Fruit fly (Drosophila melanogaster) whole organism, wandering third instar larva: ENCODE data around the gene mus81.

Source experiments
- CG9705 ChIP-seq: fragments of 200-800 bp; sonication (Bioruptor generic); optimal IDR thresholded peaks from 2 replicates; lab custom pipeline; 2018; ENCODE audit warnings: missing biosample characterization, mild to moderate bottlenecking, missing genetic modification characterization
- CrebA ChIP-seq: fragments of 200-800 bp; sonication (Bioruptor generic); optimal IDR thresholded peaks from 2 replicates; lab custom pipeline; 2016; ENCODE audit warnings: missing biosample characterization, mild to moderate bottlenecking, missing genetic modification characterization, borderline replicate concordance
- Dif ChIP-seq: fragments of 200-275, 200-300 bp; sonication (Bioruptor generic); optimal IDR thresholded peaks from 2 replicates; lab custom pipeline; 2018; ENCODE audit warnings: missing biosample characterization, missing genetic modification characterization; ENCODE audit not compliant: partially characterized antibody
- GATAd ChIP-seq: sonication (Bioruptor generic); optimal IDR thresholded peaks from 2 replicates; lab custom pipeline; 2016; ENCODE audit warnings: missing biosample characterization, missing genetic modification characterization
- HLH106 ChIP-seq: fragments of 200-800 bp; optimal IDR thresholded peaks from 3 replicates; lab custom pipeline; 2019; ENCODE audit warnings: missing biosample characterization, mild to moderate bottlenecking, missing genetic modification characterization, moderate library complexity
- Hr83 ChIP-seq: fragments of 200-300 bp; sonication (Bioruptor generic); optimal IDR thresholded peaks from 2 replicates; lab custom pipeline; 2016; ENCODE audit warnings: missing biosample characterization, mild to moderate bottlenecking, missing genetic modification characterization, moderate library complexity; ENCODE audit not compliant: poor library complexity, severe bottlenecking
- Jra ChIP-seq: sonication (Bioruptor generic); optimal IDR thresholded peaks from 2 replicates; lab custom pipeline; 2016; ENCODE audit warnings: missing biosample characterization, missing genetic modification characterization
- Myc ChIP-seq: fragments of >200 bp; optimal IDR thresholded peaks from 2 replicates; lab custom pipeline; 2017
- OdsH ChIP-seq: fragments of 200-800 bp; sonication (Bioruptor generic); optimal IDR thresholded peaks from 2 replicates; lab custom pipeline; 2016; ENCODE audit warnings: missing biosample characterization, mild to moderate bottlenecking, missing genetic modification characterization
- Rel ChIP-seq, 2 experiments: fragments of 200-800 bp; sonication (Bioruptor generic) in 1 of 2; optimal IDR thresholded peaks; 2 replicates in 1 of 2; 3 replicates in 1 of 2; lab custom pipeline; 2016 to 2019; ENCODE audit warnings: mild to moderate bottlenecking in 2 of 2, missing biosample characterization in 2 of 2, missing genetic modification characterization in 2 of 2, moderate library complexity in 1 of 2
- Sp1 ChIP-seq: fragments of 200-800 bp; sonication (Bioruptor generic); optimal IDR thresholded peaks from 3 replicates; lab custom pipeline; 2019; ENCODE audit warnings: missing biosample characterization, mild to moderate bottlenecking, missing genetic modification characterization, moderate library complexity
- Vsx2 ChIP-seq: fragments of 200-300, 225-300 bp; sonication (Bioruptor generic); optimal IDR thresholded peaks from 2 replicates; lab custom pipeline; 2018; ENCODE audit warnings: missing biosample characterization, missing genetic modification characterization; ENCODE audit not compliant: partially characterized antibody
- br ChIP-seq: fragments of 200-800 bp; sonication (Bioruptor generic); optimal IDR thresholded peaks from 2 replicates; lab custom pipeline; 2016; ENCODE audit warnings: missing biosample characterization, missing genetic modification characterization
- brk ChIP-seq: fragments of 200-800 bp; sonication (Bioruptor generic); optimal IDR thresholded peaks from 2 replicates; lab custom pipeline; 2016; ENCODE audit warnings: missing biosample characterization, mild to moderate bottlenecking, missing genetic modification characterization
- dl ChIP-seq, 2 experiments: fragments of 175-275, 200-275 bp in 1 of 2; fragments of 200-275 bp in 1 of 2; sonication (Bioruptor generic); optimal IDR thresholded peaks; lab custom pipeline; 2018; ENCODE audit warnings: mild to moderate bottlenecking in 2 of 2, missing biosample characterization in 2 of 2, missing genetic modification characterization in 2 of 2, moderate library complexity in 2 of 2; ENCODE audit not compliant: partially characterized antibody in 2 of 2, insufficient read depth in 1 of 2
- dmrt93B ChIP-seq: fragments of 200-800 bp; sonication (Bioruptor generic); optimal IDR thresholded peaks from 2 replicates; lab custom pipeline; 2018; ENCODE audit warnings: missing biosample characterization, mild to moderate bottlenecking, missing genetic modification characterization
- dsf ChIP-seq: sonication (Bioruptor generic); optimal IDR thresholded peaks from 2 replicates; lab custom pipeline; 2016; ENCODE audit warnings: missing biosample characterization, missing genetic modification characterization, borderline replicate concordance
- ey ChIP-seq: fragments of 200-800 bp; sonication (Bioruptor generic); optimal IDR thresholded peaks from 2 replicates; lab custom pipeline; 2016; ENCODE audit warnings: missing biosample characterization, missing genetic modification characterization
- foxo ChIP-seq, 2 experiments: fragments of 200-800 bp; sonication (Bioruptor generic); optimal IDR thresholded peaks; 2 replicates in 1 of 2; 3 replicates in 1 of 2; lab custom pipeline; 2016 to 2017; ENCODE audit warnings: missing biosample characterization in 2 of 2, missing genetic modification characterization in 2 of 2
- fru ChIP-seq: fragments of 200-800 bp; sonication (Bioruptor generic); optimal IDR thresholded peaks from 3 replicates; lab custom pipeline; 2016; ENCODE audit warnings: missing biosample characterization, mild to moderate bottlenecking, missing genetic modification characterization
- h ChIP-seq: fragments of 200-800 bp; sonication (Bioruptor generic); optimal IDR thresholded peaks from 3 replicates; lab custom pipeline; 2016; ENCODE audit warnings: missing biosample characterization, mild to moderate bottlenecking, missing genetic modification characterization
- jim ChIP-seq: fragments of 175-275, 200-325 bp; sonication (Bioruptor generic); optimal IDR thresholded peaks from 2 replicates; lab custom pipeline; 2016; ENCODE audit warnings: missing biosample characterization, mild to moderate bottlenecking, missing genetic modification characterization
- lola ChIP-seq: fragments of >200 bp; optimal IDR thresholded peaks from 2 replicates; lab custom pipeline; 2017; ENCODE audit warnings: missing biosample characterization, missing genetic modification characterization
- psq ChIP-seq: fragments of 200-800 bp; sonication (Bioruptor generic); optimal IDR thresholded peaks from 3 replicates; lab custom pipeline; 2017; ENCODE audit warnings: missing biosample characterization, mild to moderate bottlenecking, missing genetic modification characterization, moderate library complexity
- rgr ChIP-seq: fragments of 200-800 bp; sonication (Bioruptor generic); optimal IDR thresholded peaks from 3 replicates; lab custom pipeline; 2016; ENCODE audit warnings: missing biosample characterization, mild to moderate bottlenecking, missing genetic modification characterization
- sage ChIP-seq: fragments of 200-800 bp; sonication (Bioruptor generic); optimal IDR thresholded peaks from 2 replicates; lab custom pipeline; 2016; ENCODE audit warnings: missing biosample characterization, mild to moderate bottlenecking, missing genetic modification characterization
- sv ChIP-seq: fragments of 200-800 bp; sonication (Bioruptor generic); optimal IDR thresholded peaks from 3 replicates; lab custom pipeline; 2016; ENCODE audit warnings: missing biosample characterization, missing genetic modification characterization
- tai ChIP-seq: sonication (Bioruptor generic); optimal IDR thresholded peaks from 2 replicates; lab custom pipeline; 2016; ENCODE audit warnings: missing biosample characterization, missing genetic modification characterization
- usp ChIP-seq: fragments of >200 bp; optimal IDR thresholded peaks from 2 replicates; lab custom pipeline; 2017; ENCODE audit warnings: missing biosample characterization, missing genetic modification characterization

mus81 gene

dm6 chrX:935049-935900 is 5.6 kb upstream of the mus81 start, which contains the start of gene TRAM (continued):
- TF ChIP-seq Rel (GFP tag; optimal IDR thresholded peaks at IDR 0.05; lab: Kevin White, UChicago) = peak; percentile 59
- TF ChIP-seq Rel (tag; optimal IDR thresholded peaks at IDR 0.05; lab: Kevin White, UChicago) = peak; percentile 92
- peak; percentile 95 for TF ChIP-seq sv (GFP tag; lab: Kevin White, UChicago)
- peak; percentile 75 for TF ChIP-seq GATAd
- TF ChIP-seq dmrt93B (GFP tag; lab: Kevin White, UChicago) = peak; percentile 98
- TF ChIP-seq HLH106 (tag; lab: Kevin White, UChicago) = peak; percentile 98
- peak; percentile 96 for TF ChIP-seq OdsH (GFP tag; lab: Kevin White, UChicago)
- TF ChIP-seq sage (GFP tag; lab: Kevin White, UChicago) = no peak
- TF ChIP-seq fru (GFP tag; lab: Kevin White, UChicago) = peak; percentile 98
- peak; percentile 98 for TF ChIP-seq h
- peak; percentile 89 for TF ChIP-seq Hr83

dm6 chrX:935901-936207 is 5.0 kb upstream of the mus81 start:
- TF ChIP-seq Myc (lab: Kevin White, UChicago) (no peak), CrebA (no peak), Sp1 (no peak), psq (GFP tag; lab: Kevin White, UChicago) (no peak), jim (no peak), brk (no peak), CG9705 (no peak), tai (GFP tag; lab: Kevin White, UChicago) (no peak), rgr (GFP tag; lab: Kevin White, UChicago) (no peak)

dm6 chrX:945446-946013 is 4.7 kb downstream of the mus81 start, which contains the start of gene CG3703:
CG3703 (minus strand) TSS chrX:945773.
- TF ChIP-seq Rel (GFP tag; optimal IDR thresholded peaks at IDR 0.05; lab: Kevin White, UChicago) = no peak
- TF ChIP-seq Rel (tag; optimal IDR thresholded peaks at IDR 0.05; lab: Kevin White, UChicago) = peak; percentile 97
- no peak for TF ChIP-seq Jra (GFP tag; lab: Kevin White, UChicago)

dm6 chrX:946162-946561 is 5.3 kb downstream of the mus81 start:
- TF ChIP-seq h (peak; percentile 29), dsf (GFP tag; lab: Kevin White, UChicago) (no peak)

- TF ChIP-seq HLH106 (tag; lab: Kevin White, UChicago) = peak; percentile 57
- peak in 1 of 2 experiments; percentile 58 for TF ChIP-seq foxo (GFP tag; optimal IDR thresholded peaks at IDR 0.05; lab: Kevin White, UChicago)
- peak; percentile 44 for TF ChIP-seq psq (GFP tag; lab: Kevin White, UChicago)
- TF ChIP-seq br (GFP tag; lab: Kevin White, UChicago) = peak; percentile 57
- peak; percentile 55 for TF ChIP-seq dmrt93B (GFP tag; lab: Kevin White, UChicago)
- no peak for TF ChIP-seq brk
- no peak for TF ChIP-seq CrebA
- TF ChIP-seq Sp1 = peak; percentile 53
- no peak for TF ChIP-seq Vsx2 (GFP tag; lab: Kevin White, UChicago)
- TF ChIP-seq lola (GFP tag; lab: Kevin White, UChicago) = no peak
- no peak for TF ChIP-seq CG9705
- no peak for TF ChIP-seq usp (GFP tag; lab: Kevin White, UChicago)
- peak; percentile 43 for TF ChIP-seq rgr (GFP tag; lab: Kevin White, UChicago)
- no peak for TF ChIP-seq Dif (GFP tag; lab: Kevin White, UChicago)
- peak; percentile 53 for TF ChIP-seq OdsH (GFP tag; lab: Kevin White, UChicago)
- peak; percentile 40 for TF ChIP-seq ey (GFP tag; lab: Kevin White, UChicago)
- TF ChIP-seq sv (GFP tag; lab: Kevin White, UChicago) = peak; percentile 21
- peak; percentile 61 for TF ChIP-seq fru (GFP tag; lab: Kevin White, UChicago)
- peak; percentile 27 for TF ChIP-seq h
- no peak for TF ChIP-seq dl (GFP tag; optimal IDR thresholded peaks at IDR 0.05; lab: Kevin White, UChicago; ENCODE audit: insufficient read depth in 1 of 2, partially characterized antibody in 2 of 2)
These were observed 6.8 kb downstream of the mus81 start, which contains the start of gene CG3699 for dm6 chrX:947450-948284. CG3699 (minus strand) TSS chrX:947500.
